Fruit fly (Drosophila melanogaster) whole organism, embryonic: ENCODE results near the gene CG13833.

Experiments
- ATbp ChIP-seq: fragments of 200-800 bp; sonication (Bioruptor generic); optimal IDR thresholded peaks from 2 replicates; lab custom pipeline; 2017; ENCODE audit warnings: missing biosample characterization, mild to moderate bottlenecking, missing genetic modification characterization, missing genetic modification reagents
- Abd-B ChIP-seq: fragments of 200-800 bp; sonication (Bioruptor generic); optimal IDR thresholded peaks from 2 replicates; lab custom pipeline; 2018; ENCODE audit warnings: missing biosample characterization, mild to moderate bottlenecking, missing genetic modification characterization, moderate library complexity
- B-H2 ChIP-seq: fragments of 200-800 bp; sonication (Bioruptor generic); optimal IDR thresholded peaks from 2 replicates; lab custom pipeline; 2018; ENCODE audit warnings: missing biosample characterization, mild to moderate bottlenecking, missing genetic modification characterization
- CG1024 ChIP-seq: fragments of 200-800 bp; sonication (Bioruptor generic); IDR thresholded peaks from 2 replicates; pipeline ENCODE4 v1.3.6; 2022; ENCODE audit warnings: missing biosample characterization, missing genetic modification characterization
- CG10267 ChIP-seq: fragments of 200-800 bp; sonication (Bioruptor generic); optimal IDR thresholded peaks from 2 replicates; lab custom pipeline; 2018; ENCODE audit warnings: missing biosample characterization, mild to moderate bottlenecking, missing genetic modification characterization, moderate library complexity
- CG10321 ChIP-seq: fragments of 200-800 bp; sonication (Bioruptor generic); IDR thresholded peaks from 2 replicates; pipeline ENCODE4 v1.3.6; 2022; ENCODE audit warnings: missing biosample characterization, missing genetic modification characterization
- CG10366 ChIP-seq: fragments of 200-800 bp; sonication (Bioruptor generic); IDR thresholded peaks from 2 replicates; pipeline ENCODE4 v1.3.6; 2022; ENCODE audit warnings: missing biosample characterization, missing genetic modification characterization
- CG10462 ChIP-seq: fragments of 200-800 bp; sonication (Bioruptor generic); optimal IDR thresholded peaks from 2 replicates; lab custom pipeline; 2016; ENCODE audit warnings: missing biosample characterization, missing genetic modification characterization
- CG10959 ChIP-seq: fragments of 200-800 bp; sonication (Bioruptor generic); IDR thresholded peaks from 2 replicates; pipeline ENCODE4 v1.3.6; 2022; ENCODE audit warnings: missing biosample characterization, missing genetic modification characterization
- CG11093 ChIP-seq: fragments of 200-800 bp; sonication (Bioruptor generic); IDR thresholded peaks from 3 replicates; pipeline ENCODE4 v1.3.6; 2022; ENCODE audit warnings: missing biosample characterization, missing genetic modification characterization
- CG11695 ChIP-seq: fragments of 200-800 bp; sonication (Bioruptor generic); IDR thresholded peaks from 3 replicates; pipeline ENCODE4 v1.3.6; 2022; ENCODE audit warnings: missing biosample characterization, missing genetic modification characterization
- CG12155 ChIP-seq: fragments of 200-800 bp; sonication (Bioruptor generic); optimal IDR thresholded peaks from 3 replicates; lab custom pipeline; 2016; ENCODE audit warnings: missing biosample characterization, missing genetic modification characterization
- CG15696 ChIP-seq: fragments of 200-800 bp; sonication (Bioruptor generic); optimal IDR thresholded peaks from 2 replicates; lab custom pipeline; 2019; ENCODE audit warnings: missing biosample characterization, mild to moderate bottlenecking, missing genetic modification characterization, moderate library complexity
- CG1602 ChIP-seq: fragments of 200-800 bp; sonication (Bioruptor generic); optimal IDR thresholded peaks from 3 replicates; lab custom pipeline; 2016; ENCODE audit warnings: missing biosample characterization, missing genetic modification characterization
- CG17912 ChIP-seq: fragments of 200-800 bp; sonication (Bioruptor generic); optimal IDR thresholded peaks from 2 replicates; lab custom pipeline; 2018; ENCODE audit warnings: missing biosample characterization, mild to moderate bottlenecking, missing genetic modification characterization
- CG2116 ChIP-seq: fragments of 200-800 bp; sonication (Bioruptor generic); optimal IDR thresholded peaks from 3 replicates; lab custom pipeline; 2018; ENCODE audit warnings: missing biosample characterization, mild to moderate bottlenecking, missing genetic modification characterization
- CG32767 ChIP-seq: fragments of 200-800 bp; sonication (Bioruptor generic); IDR thresholded peaks from 2 replicates; pipeline ENCODE4 v1.3.6; 2022; ENCODE audit warnings: missing biosample characterization, missing genetic modification characterization
- CG3281 ChIP-seq: fragments of 200-800 bp; sonication (Bioruptor generic); optimal IDR thresholded peaks from 3 replicates; lab custom pipeline; 2017; ENCODE audit warnings: missing biosample characterization, mild to moderate bottlenecking, missing genetic modification characterization
- CG3726 ChIP-seq: fragments of 200-800 bp; sonication (Bioruptor generic); IDR thresholded peaks from 3 replicates; pipeline ENCODE4, ENCODE4 v1.3.6; 2022; ENCODE audit warnings: missing biosample characterization, missing genetic modification characterization
- CG3847 ChIP-seq: fragments of 200-800 bp; sonication (Bioruptor generic); IDR thresholded peaks from 2 replicates; pipeline ENCODE4 v1.3.6; 2022; ENCODE audit warnings: missing biosample characterization, missing genetic modification characterization
- CG3995 ChIP-seq: fragments of 200-800 bp; sonication (Bioruptor generic); optimal IDR thresholded peaks from 3 replicates; lab custom pipeline; 2016; ENCODE audit warnings: missing biosample characterization, missing genetic modification characterization
- CG4707 ChIP-seq: fragments of 200-800 bp; sonication (Bioruptor generic); optimal IDR thresholded peaks from 2 replicates; lab custom pipeline; 2018; ENCODE audit warnings: missing biosample characterization, mild to moderate bottlenecking, missing genetic modification characterization, moderate library complexity
- CG6272 ChIP-seq: fragments of 200-800 bp; sonication (Bioruptor generic); IDR thresholded peaks from 2 replicates; pipeline ENCODE4 v1.3.6; 2022; ENCODE audit warnings: missing biosample characterization, missing genetic modification characterization
- Deaf1 ChIP-seq: fragments of 200-800 bp; optimal IDR thresholded peaks from 3 replicates; lab custom pipeline; 2019; ENCODE audit warnings: missing biosample characterization, mild to moderate bottlenecking, missing genetic modification characterization, moderate library complexity
- Dip3 ChIP-seq: fragments of 200-800 bp; sonication (Bioruptor generic); optimal IDR thresholded peaks from 3 replicates; lab custom pipeline; 2016; ENCODE audit warnings: missing biosample characterization, missing genetic modification characterization
- Dref ChIP-seq: fragments of 200-800 bp; sonication (Bioruptor generic); IDR thresholded peaks from 2 replicates; pipeline ENCODE4 v1.3.6; 2022; ENCODE audit warnings: missing biosample characterization, missing genetic modification characterization
- HLHmδ ChIP-seq: fragments of 200-800 bp; sonication (Bioruptor generic); optimal IDR thresholded peaks from 2 replicates; lab custom pipeline; 2018; ENCODE audit warnings: missing biosample characterization, mild to moderate bottlenecking, missing genetic modification characterization, moderate library complexity
- Hmx ChIP-seq: fragments of 200-800 bp; sonication (Bioruptor generic); optimal IDR thresholded peaks from 2 replicates; lab custom pipeline; 2016; ENCODE audit warnings: missing biosample characterization, missing genetic modification characterization
- Kr ChIP-seq: fragments of 200-800 bp; sonication (Bioruptor generic); optimal IDR thresholded peaks from 2 replicates; lab custom pipeline; 2017; ENCODE audit warnings: missing biosample characterization, mild to moderate bottlenecking, missing genetic modification characterization
- Lim3 ChIP-seq: fragments of 200-800 bp; sonication (Bioruptor generic); IDR thresholded peaks from 2 replicates; pipeline ENCODE4 v1.3.6; 2022; ENCODE audit warnings: missing biosample characterization, missing genetic modification characterization
- MBD-R2 ChIP-seq: fragments of 200-800 bp; sonication (Bioruptor generic); IDR thresholded peaks from 2 replicates; pipeline ENCODE4 v1.3.6; 2022; ENCODE audit warnings: missing biosample characterization, missing genetic modification characterization
- Mrtf ChIP-seq: fragments of 200-800 bp; sonication (Bioruptor generic); IDR thresholded peaks from 3 replicates; pipeline ENCODE4 v1.3.6; 2022; ENCODE audit warnings: missing biosample characterization, missing genetic modification characterization
- Oli ChIP-seq: fragments of 200-800 bp; sonication (Bioruptor generic); optimal IDR thresholded peaks from 2 replicates; lab custom pipeline; 2018; ENCODE audit warnings: missing biosample characterization, mild to moderate bottlenecking, missing genetic modification characterization, moderate library complexity
- Poxn ChIP-seq: fragments of 200-800 bp; sonication (Bioruptor generic); IDR thresholded peaks from 2 replicates; pipeline ENCODE4 v1.3.6; 2022; ENCODE audit warnings: missing biosample characterization, missing genetic modification characterization
- Side ChIP-seq: fragments of 200-800 bp; sonication (Bioruptor generic); optimal IDR thresholded peaks from 2 replicates; lab custom pipeline; 2016; ENCODE audit warnings: missing biosample characterization, missing genetic modification characterization
- Sox102F ChIP-seq: fragments of 200-800 bp; sonication (Bioruptor generic); optimal IDR thresholded peaks from 2 replicates; lab custom pipeline; 2018; ENCODE audit warnings: missing biosample characterization, mild to moderate bottlenecking, missing genetic modification characterization, moderate library complexity
- Sry-β ChIP-seq: fragments of 200-800 bp; sonication (Bioruptor generic); optimal IDR thresholded peaks from 2 replicates; lab custom pipeline; 2018; ENCODE audit warnings: missing biosample characterization, mild to moderate bottlenecking, missing genetic modification characterization, moderate library complexity
- YL-1 ChIP-seq: fragments of 200-800 bp; sonication (Bioruptor generic); optimal IDR thresholded peaks from 3 replicates; lab custom pipeline; 2017; ENCODE audit warnings: missing biosample characterization, mild to moderate bottlenecking, missing genetic modification characterization
- ac ChIP-seq: fragments of 200-800 bp; sonication (Bioruptor generic); optimal IDR thresholded peaks from 3 replicates; lab custom pipeline; 2017; ENCODE audit warnings: missing biosample characterization, mild to moderate bottlenecking, missing genetic modification characterization
- ara ChIP-seq: fragments of 200-800 bp; sonication (Bioruptor generic); IDR thresholded peaks from 2 replicates; pipeline ENCODE4 v1.3.6; 2022; ENCODE audit warnings: missing biosample characterization, missing genetic modification characterization
- ash1 ChIP-seq: fragments of 200-800 bp; sonication (Bioruptor generic); optimal IDR thresholded peaks from 2 replicates; lab custom pipeline; 2018; ENCODE audit warnings: missing biosample characterization, mild to moderate bottlenecking, missing genetic modification characterization
- br ChIP-seq: fragments of >200 bp; optimal IDR thresholded peaks from 2 replicates; lab custom pipeline; 2017
- fd102C ChIP-seq: fragments of 200-800 bp; sonication (Bioruptor generic); optimal IDR thresholded peaks from 2 replicates; lab custom pipeline; 2018; ENCODE audit warnings: missing biosample characterization, mild to moderate bottlenecking, missing genetic modification characterization, moderate library complexity
- insv ChIP-seq, 2 experiments: fragments of 200-800 bp; sonication (Bioruptor generic); optimal IDR thresholded peaks; 3 replicates each; lab custom pipeline; 2016 to 2018; ENCODE audit warnings: missing biosample characterization in 2 of 2, missing genetic modification characterization in 2 of 2
- lab ChIP-seq: fragments of 200-800 bp; sonication (Bioruptor generic); optimal IDR thresholded peaks from 3 replicates; lab custom pipeline; 2017; ENCODE audit warnings: missing biosample characterization, missing genetic modification characterization, mild to moderate bottlenecking, moderate library complexity, missing genetic modification reagents
- lola ChIP-seq, 3 experiments: fragments of >200 bp in 2 of 3; fragments of 200-800 bp in 1 of 3; sonication (Bioruptor generic) in 1 of 3; optimal IDR thresholded peaks; 2 replicates each; lab custom pipeline; 2017 to 2019; ENCODE audit warnings: missing biosample characterization in 3 of 3, missing genetic modification characterization in 3 of 3, mild to moderate bottlenecking in 1 of 3, moderate library complexity in 1 of 3
- maf-S ChIP-seq: fragments of 200-800 bp; sonication (Bioruptor generic); optimal IDR thresholded peaks from 2 replicates; lab custom pipeline; 2016; ENCODE audit warnings: missing biosample characterization, missing genetic modification characterization
- pita ChIP-seq: fragments of 200-800 bp; sonication (Bioruptor generic); optimal IDR thresholded peaks from 2 replicates; lab custom pipeline; 2017; ENCODE audit warnings: missing biosample characterization, mild to moderate bottlenecking, missing genetic modification characterization
- pzg ChIP-seq: fragments of 200-800 bp; sonication (Bioruptor generic); optimal IDR thresholded peaks from 3 replicates; lab custom pipeline; 2018; ENCODE audit warnings: missing biosample characterization, mild to moderate bottlenecking, missing genetic modification characterization, moderate library complexity
- stwl ChIP-seq: fragments of 200-800 bp; sonication (Bioruptor generic); optimal IDR thresholded peaks from 3 replicates; lab custom pipeline; 2018; ENCODE audit warnings: missing biosample characterization, mild to moderate bottlenecking, missing genetic modification characterization, moderate library complexity
- wek ChIP-seq: fragments of 200-800 bp; sonication (Bioruptor generic); optimal IDR thresholded peaks from 3 replicates; lab custom pipeline; 2018; ENCODE audit warnings: missing biosample characterization, mild to moderate bottlenecking, missing genetic modification characterization, moderate library complexity

The CG13833 gene

dm6 chr3R:23053936-23054335, 18.6 kb upstream of the CG13833 start, which contains the start of gene p53 (continued):
- TF ChIP-seq maf-S (GFP tag; lab: Kevin White, UChicago) (peak; percentile 68), insv (GFP tag; optimal IDR thresholded peaks at IDR 0.05; lab: Kevin White, UChicago) (peak in 1 of 2 experiments; percentile 48), CG3847 (GFP tag; lab: Robert Waterston, UW) (peak; percentile 71), Abd-B (GFP tag; lab: Kevin White, UChicago) (peak; percentile 61), Side (GFP tag; lab: Kevin White, UChicago) (peak; percentile 71), CG10366 (peak; percentile 60), CG11093 (no peak), CG10959 (GFP tag; lab: Robert Waterston, UW) (no peak), CG1024 (GFP tag; lab: Robert Waterston, UW) (peak; percentile 60), Dip3 (peak; percentile 72), CG32767 (0 out of 2 replicates have a peak, but pooled peaks have one; percentile 43), ash1 (GFP tag; lab: Kevin White, UChicago) (peak; percentile 64), ATbp (GFP tag; lab: Kevin White, UChicago) (peak; percentile 74), CG17912 (GFP tag; lab: Kevin White, UChicago) (peak; percentile 56), CG3726 (GFP tag; lab: Robert Waterston, UW) (0 out of 3 replicates have a peak, but pooled peaks have one; percentile 53), CG10321 (GFP tag; lab: Robert Waterston, UW) (peak; percentile 46; the same call in 1 of the 2 replicates), HLHmδ (GFP tag; lab: Kevin White, UChicago) (peak; percentile 91), fd102C (no peak), Dref (GFP tag; lab: Robert Waterston, UW) (peak; percentile 88), MBD-R2 (GFP tag; lab: Robert Waterston, UW) (peak; percentile 56), Kr (no peak), lola (GFP tag; optimal IDR thresholded peaks at IDR 0.05; lab: Kevin White, UChicago) (peak in 1 of 3 experiments; percentile 45), Sox102F (GFP tag; lab: Kevin White, UChicago) (peak; percentile 30), CG1602 (GFP tag; lab: Kevin White, UChicago) (peak; percentile 2), Oli (tag; lab: Kevin White, UChicago) (peak; percentile 46), Lim3 (GFP tag; lab: Robert Waterston, UW) (no peak), CG4707 (GFP tag; lab: Kevin White, UChicago) (peak; percentile 77), CG10462 (no peak), CG3995 (peak; percentile 62), pita (GFP tag; lab: Kevin White, UChicago) (no peak), stwl (tag; lab: Kevin White, UChicago) (peak; percentile 90), CG12155 (GFP tag; lab: Kevin White, UChicago) (peak; percentile 11), B-H2 (peak; percentile 66), YL-1 (GFP tag; lab: Kevin White, UChicago) (peak; percentile 44), CG3281 (GFP tag; lab: Kevin White, UChicago) (peak; percentile 84), Poxn (GFP tag; lab: Robert Waterston, UW) (no peak), Hmx (GFP tag; lab: Kevin White, UChicago) (no peak), Deaf1 (tag; lab: Kevin White, UChicago) (peak; percentile 28), br (lab: Kevin White, UChicago) (no peak), CG2116 (GFP tag; lab: Kevin White, UChicago) (peak; percentile 84), CG15696 (tag; lab: Kevin White, UChicago) (peak; percentile 6), CG10267 (tag; lab: Kevin White, UChicago) (peak; percentile 64), ac (GFP tag; lab: Kevin White, UChicago) (peak; percentile 16), ara (GFP tag; lab: Robert Waterston, UW) (peak; percentile 54; the same call in 1 of the 2 replicates), pzg (peak; percentile 71), CG11695 (GFP tag; lab: Robert Waterston, UW) (no peak), Sry-β (GFP tag; lab: Kevin White, UChicago) (peak; percentile 36), Mrtf (peak; percentile 42; the same call in 1 of the 3 replicates), lab (peak; percentile 91), wek (GFP tag; lab: Kevin White, UChicago) (peak; percentile 81), CG6272 (GFP tag; lab: Robert Waterston, UW) (peak; percentile 54)
